Worm (Caenorhabditis elegans) whole organism, dauer: ENCODE measurements around the gene sri-29.

Experiments
- unc-62 ChIP-seq: sonication (generic microtip); optimal IDR thresholded peaks from 2 replicates; lab custom pipeline; 2017; ENCODE audit warnings: missing biosample characterization, missing genetic modification reagents, missing genetic modification characterization

sri-29 gene

ce11 chrII:3078496-3078895 lies 34.4 kb downstream of the sri-29 start, which contains the start of gene copb-1:
Gene copb-1 (plus strand): TSS chrII:3078796.
- TF ChIP-seq unc-62: no peak

DNA sequence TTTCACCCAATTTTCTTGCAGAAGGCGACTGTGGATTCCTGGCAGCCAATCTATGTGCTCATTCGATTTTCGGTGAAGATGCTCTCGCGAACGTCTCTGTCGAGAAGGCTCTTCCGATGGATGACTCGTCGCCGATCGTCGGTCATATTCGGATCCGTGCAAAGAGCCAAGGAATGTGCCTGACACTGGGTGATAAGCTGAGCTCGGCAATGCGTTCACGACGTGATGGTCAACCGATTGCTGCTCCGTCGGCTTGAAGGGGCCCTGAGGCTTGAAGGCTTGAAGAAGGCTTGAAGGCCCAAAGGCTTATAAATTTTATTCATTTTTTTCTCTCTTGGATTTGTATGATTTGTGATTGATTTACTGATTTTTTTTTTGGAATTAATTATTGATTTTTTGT lies 43.0 kb downstream of the sri-29 start:
- TF ChIP-seq unc-62: no peak

DNA sequence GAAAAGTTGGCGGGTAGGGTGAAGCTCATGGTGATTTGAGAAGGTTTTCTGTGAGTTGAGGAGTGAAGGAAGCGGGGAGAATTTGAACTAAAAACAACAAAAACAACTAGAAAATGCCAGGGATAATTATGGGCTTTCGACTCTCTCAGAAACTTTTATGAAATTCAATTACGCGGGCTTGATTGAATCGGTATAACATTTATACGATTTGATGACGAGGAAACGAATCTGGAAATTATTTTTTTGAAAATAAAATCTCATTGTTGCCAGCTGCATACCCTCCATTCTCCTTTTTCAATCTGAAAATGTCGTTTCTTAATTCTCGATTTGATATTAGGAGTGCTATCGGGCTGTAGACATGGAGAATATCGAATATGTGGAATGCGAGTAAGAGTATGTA lies 47.1 kb downstream of the sri-29 start, which contains the start of gene srg-21:
Gene srg-21 (minus strand): TSS at position 101 of the 400 bp plus-strand sequence.
- no peak for TF ChIP-seq unc-62

DNA sequence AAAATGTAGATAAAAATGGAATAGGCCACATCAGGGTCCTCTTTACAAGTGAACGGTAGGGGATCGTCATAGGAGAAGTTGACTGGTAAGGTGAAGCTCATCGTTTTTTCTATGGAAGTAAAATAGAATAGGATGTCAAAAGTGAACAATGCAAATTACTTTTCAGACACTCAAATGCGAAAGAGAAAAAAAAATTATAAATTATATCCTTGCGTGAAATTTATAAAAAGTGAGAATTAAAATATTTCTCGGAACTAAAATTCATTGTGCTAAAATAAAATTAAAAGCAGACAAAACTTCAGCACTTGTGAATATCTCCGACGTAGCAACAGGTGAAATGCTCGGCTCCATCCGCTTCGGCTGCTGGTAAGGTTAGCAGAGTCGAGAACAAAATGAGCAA lies 49.2 kb downstream of the sri-29 start, which contains the start of gene srg-22:
Gene srg-22 (minus strand): TSS at position 101 of the 400 bp plus-strand sequence.
- no peak for TF ChIP-seq unc-62
